Fruit fly (Drosophila melanogaster) whole organism, embryonic: ENCODE measurements around the gene Elp3.
A peak's percentile ranks its signal among the peaks of the same experiment; 100 is the strongest.

ENCODE experiments used
- Ada2b ChIP-seq: fragments of 200-800 bp; sonication (Bioruptor generic); IDR thresholded peaks from 2 replicates; pipeline ENCODE4 v1.3.6; 2022; ENCODE audit warnings: missing biosample characterization, missing genetic modification characterization
- Aef1 ChIP-seq: fragments of 200-800 bp; sonication (Bioruptor generic); IDR thresholded peaks from 3 replicates; pipeline ENCODE4 v1.3.6; 2022; ENCODE audit warnings: missing biosample characterization, missing genetic modification characterization
- Bgb ChIP-seq: fragments of 200-800 bp; sonication (Bioruptor generic); IDR thresholded peaks from 2 replicates; pipeline ENCODE4 v1.3.6; 2022; ENCODE audit warnings: missing biosample characterization, missing genetic modification characterization; ENCODE audit not compliant: partially characterized antibody
- CG10274 ChIP-seq: fragments of 200-800 bp; sonication (Bioruptor generic); optimal IDR thresholded peaks from 3 replicates; lab custom pipeline; 2017; ENCODE audit warnings: missing biosample characterization, mild to moderate bottlenecking, missing genetic modification characterization
- CG10366 ChIP-seq: fragments of 200-800 bp; sonication (Bioruptor generic); IDR thresholded peaks from 2 replicates; pipeline ENCODE4 v1.3.6; 2022; ENCODE audit warnings: missing biosample characterization, missing genetic modification characterization
- CG11093 ChIP-seq: fragments of 200-800 bp; sonication (Bioruptor generic); IDR thresholded peaks from 3 replicates; pipeline ENCODE4 v1.3.6; 2022; ENCODE audit warnings: missing biosample characterization, missing genetic modification characterization
- CG11247 ChIP-seq: fragments of 200-800 bp; sonication (Bioruptor generic); IDR thresholded peaks from 2 replicates; pipeline ENCODE4 v1.3.6; 2022; ENCODE audit warnings: missing biosample characterization, missing genetic modification characterization
- CG12071 ChIP-seq: fragments of 200-800 bp; sonication (Bioruptor generic); optimal IDR thresholded peaks from 3 replicates; lab custom pipeline; 2018; ENCODE audit warnings: missing biosample characterization, mild to moderate bottlenecking, missing genetic modification characterization
- CG1233 ChIP-seq: fragments of 200-800 bp; sonication (Bioruptor generic); optimal IDR thresholded peaks from 4 replicates; lab custom pipeline; 2018; ENCODE audit warnings: missing biosample characterization, mild to moderate bottlenecking, missing genetic modification characterization
- CG12744 ChIP-seq: fragments of 200-800 bp; sonication (Bioruptor generic); optimal IDR thresholded peaks from 2 replicates; lab custom pipeline; 2016; ENCODE audit warnings: missing biosample characterization, missing genetic modification characterization
- CG13296 ChIP-seq: fragments of 200-800 bp; sonication (Bioruptor generic); optimal IDR thresholded peaks from 3 replicates; lab custom pipeline; 2018; ENCODE audit warnings: missing biosample characterization, mild to moderate bottlenecking, missing genetic modification characterization
- CG13775 ChIP-seq: fragments of 200-800 bp; sonication (Bioruptor generic); optimal IDR thresholded peaks from 3 replicates; lab custom pipeline; 2017; ENCODE audit warnings: missing biosample characterization, mild to moderate bottlenecking, missing genetic modification characterization
- CG15514 ChIP-seq: fragments of 200-800 bp; sonication (Bioruptor generic); optimal IDR thresholded peaks from 3 replicates; lab custom pipeline; 2017; ENCODE audit warnings: missing biosample characterization, missing genetic modification characterization, mild to moderate bottlenecking, moderate library complexity, missing genetic modification reagents
- CG16813 ChIP-seq: fragments of 200-800 bp; sonication (Bioruptor generic); IDR thresholded peaks from 3 replicates; pipeline ENCODE4 v1.3.6; 2022; ENCODE audit warnings: missing biosample characterization, missing genetic modification characterization; ENCODE audit not compliant: partially characterized antibody
- CG16815 ChIP-seq: fragments of 200-800 bp; sonication (Bioruptor generic); optimal IDR thresholded peaks from 3 replicates; lab custom pipeline; 2017; ENCODE audit warnings: missing biosample characterization, mild to moderate bottlenecking, missing genetic modification characterization
- CG17912 ChIP-seq: fragments of 200-800 bp; sonication (Bioruptor generic); optimal IDR thresholded peaks from 2 replicates; lab custom pipeline; 2018; ENCODE audit warnings: missing biosample characterization, mild to moderate bottlenecking, missing genetic modification characterization
- CG1792 ChIP-seq: fragments of 200-800 bp; sonication (Bioruptor generic); optimal IDR thresholded peaks from 2 replicates; lab custom pipeline; 2016; ENCODE audit warnings: missing biosample characterization, missing genetic modification characterization
- CG2129 ChIP-seq: fragments of 200-800 bp; sonication (Bioruptor generic); IDR thresholded peaks from 2 replicates; pipeline ENCODE4 v1.3.6; 2022; ENCODE audit warnings: missing biosample characterization, missing genetic modification characterization; ENCODE audit not compliant: partially characterized antibody
- CG3163 ChIP-seq: fragments of 200-800 bp; sonication (Bioruptor generic); optimal IDR thresholded peaks from 3 replicates; lab custom pipeline; 2016; ENCODE audit warnings: missing biosample characterization, missing genetic modification characterization
- CG8765 ChIP-seq: fragments of 200-800 bp; sonication (Bioruptor generic); IDR thresholded peaks from 2 replicates; pipeline ENCODE4 v1.3.6; 2022; ENCODE audit warnings: missing biosample characterization, missing genetic modification characterization
- CG8924 ChIP-seq: fragments of 200-800 bp; optimal IDR thresholded peaks from 3 replicates; lab custom pipeline; 2019; ENCODE audit warnings: missing biosample characterization, mild to moderate bottlenecking, missing genetic modification characterization, moderate library complexity
- Dbx ChIP-seq: fragments of 200-800 bp; sonication (Bioruptor generic); IDR thresholded peaks from 3 replicates; pipeline ENCODE4 v1.3.6; 2022; ENCODE audit warnings: missing biosample characterization, missing genetic modification characterization
- ERR ChIP-seq: fragments of 200-800 bp; sonication (Bioruptor generic); optimal IDR thresholded peaks from 2 replicates; lab custom pipeline; 2016; ENCODE audit warnings: missing biosample characterization, missing genetic modification characterization
- H15 ChIP-seq: fragments of 200-800 bp; sonication (Bioruptor generic); IDR thresholded peaks from 3 replicates; pipeline ENCODE4 v1.3.6; 2022; ENCODE audit warnings: missing biosample characterization, missing genetic modification characterization
- Hmr ChIP-seq: fragments of 200-800 bp; sonication (Bioruptor generic); optimal IDR thresholded peaks from 3 replicates; lab custom pipeline; 2017; ENCODE audit warnings: mild to moderate bottlenecking, missing biosample characterization, missing genetic modification reagents, missing genetic modification characterization
- Nf-YB ChIP-seq: fragments of 200-800 bp; sonication (Bioruptor generic); optimal IDR thresholded peaks from 3 replicates; lab custom pipeline; 2019; ENCODE audit warnings: missing biosample characterization, mild to moderate bottlenecking, missing genetic modification characterization, moderate library complexity
- PHDP ChIP-seq: fragments of 200-800 bp; sonication (Bioruptor generic); optimal IDR thresholded peaks from 3 replicates; lab custom pipeline; 2018; ENCODE audit warnings: missing biosample characterization, mild to moderate bottlenecking, missing genetic modification characterization, moderate library complexity
- az2 ChIP-seq: fragments of 200-800 bp; sonication (Bioruptor generic); optimal IDR thresholded peaks from 3 replicates; lab custom pipeline; 2016; ENCODE audit warnings: missing biosample characterization, missing genetic modification characterization
- bowl ChIP-seq: fragments of 200-800 bp; sonication (Bioruptor generic); IDR thresholded peaks from 2 replicates; pipeline ENCODE4 v1.3.6; 2022; ENCODE audit warnings: missing biosample characterization, missing genetic modification characterization
- chn ChIP-seq: fragments of 200-800 bp; sonication (Bioruptor generic); optimal IDR thresholded peaks from 2 replicates; lab custom pipeline; 2016; ENCODE audit warnings: missing biosample characterization, missing genetic modification characterization
- disco-r ChIP-seq: fragments of 200-800 bp; sonication (Bioruptor generic); optimal IDR thresholded peaks from 2 replicates; lab custom pipeline; 2016; ENCODE audit warnings: missing biosample characterization, missing genetic modification characterization
- dmrt99B ChIP-seq: fragments of 200-800 bp; sonication (Bioruptor generic); optimal IDR thresholded peaks from 2 replicates; lab custom pipeline; 2018; ENCODE audit warnings: missing biosample characterization, mild to moderate bottlenecking, missing genetic modification characterization, moderate library complexity
- dysf ChIP-seq: fragments of 200-800 bp; sonication (Bioruptor generic); IDR thresholded peaks from 3 replicates; pipeline ENCODE4 v1.3.6; 2022; ENCODE audit warnings: missing biosample characterization, missing genetic modification characterization
- ewg ChIP-seq: fragments of 200-800 bp; sonication (Bioruptor generic); optimal IDR thresholded peaks from 3 replicates; lab custom pipeline; 2017; ENCODE audit warnings: mild to moderate bottlenecking, missing biosample characterization, missing genetic modification reagents, missing genetic modification characterization
- ftz-f1 ChIP-seq: fragments of 200-800 bp; sonication (Bioruptor generic); optimal IDR thresholded peaks from 2 replicates; lab custom pipeline; 2016; ENCODE audit warnings: missing biosample characterization, missing genetic modification characterization
- gfzf ChIP-seq: fragments of 200-800 bp; sonication (Bioruptor generic); optimal IDR thresholded peaks from 2 replicates; lab custom pipeline; 2016; ENCODE audit warnings: missing biosample characterization, mild to moderate bottlenecking, missing genetic modification characterization, moderate library complexity
- gt ChIP-seq: fragments of 200-800 bp; sonication (Bioruptor generic); IDR thresholded peaks from 2 replicates; pipeline ENCODE4 v1.3.6; 2022; ENCODE audit warnings: missing biosample characterization, missing genetic modification characterization
- hth ChIP-seq: fragments of >200 bp; optimal IDR thresholded peaks from 2 replicates; lab custom pipeline; 2017; ENCODE audit warnings: inconsistent platforms
- ind ChIP-seq: fragments of 200-800 bp; sonication (Bioruptor generic); optimal IDR thresholded peaks from 3 replicates; lab custom pipeline; 2016; ENCODE audit warnings: missing biosample characterization, missing genetic modification characterization
- kni ChIP-seq: fragments of 200-800 bp; sonication (Bioruptor generic); optimal IDR thresholded peaks from 3 replicates; lab custom pipeline; 2017; ENCODE audit warnings: mild to moderate bottlenecking, missing biosample characterization, missing genetic modification reagents, missing genetic modification characterization
- lab ChIP-seq: fragments of 200-800 bp; sonication (Bioruptor generic); optimal IDR thresholded peaks from 3 replicates; lab custom pipeline; 2017; ENCODE audit warnings: missing biosample characterization, missing genetic modification characterization, mild to moderate bottlenecking, moderate library complexity, missing genetic modification reagents
- pzg ChIP-seq: fragments of 200-800 bp; sonication (Bioruptor generic); optimal IDR thresholded peaks from 3 replicates; lab custom pipeline; 2018; ENCODE audit warnings: missing biosample characterization, mild to moderate bottlenecking, missing genetic modification characterization, moderate library complexity
- ranshi ChIP-seq: fragments of 200-800 bp; sonication (Bioruptor generic); IDR thresholded peaks from 2 replicates; pipeline ENCODE4 v1.3.6; 2022; ENCODE audit warnings: missing biosample characterization, missing genetic modification characterization
- sim ChIP-seq: fragments of 200-800 bp; sonication (Bioruptor generic); IDR thresholded peaks from 2 replicates; pipeline ENCODE4 v1.3.6; 2022; ENCODE audit warnings: missing biosample characterization, missing genetic modification characterization
- sima ChIP-seq: fragments of 200-800 bp; sonication (Bioruptor generic); optimal IDR thresholded peaks from 2 replicates; lab custom pipeline; 2016; ENCODE audit warnings: missing biosample characterization, missing genetic modification characterization
- sr ChIP-seq: fragments of 200-800 bp; sonication (Bioruptor generic); IDR thresholded peaks from 3 replicates; pipeline ENCODE4 v1.3.6; 2022; ENCODE audit warnings: missing biosample characterization, missing genetic modification characterization
- stwl ChIP-seq: fragments of 200-800 bp; sonication (Bioruptor generic); optimal IDR thresholded peaks from 3 replicates; lab custom pipeline; 2018; ENCODE audit warnings: missing biosample characterization, mild to moderate bottlenecking, missing genetic modification characterization, moderate library complexity
- toy ChIP-seq: fragments of 200-800 bp; sonication (Bioruptor generic); IDR thresholded peaks from 2 replicates; pipeline ENCODE4 v1.3.6; 2022; ENCODE audit warnings: missing biosample characterization, missing genetic modification characterization
- vnd ChIP-seq: fragments of 200-800 bp; sonication (Bioruptor generic); IDR thresholded peaks from 3 replicates; pipeline ENCODE4 v1.3.6; 2022; ENCODE audit warnings: missing biosample characterization, missing genetic modification characterization; ENCODE audit not compliant: partially characterized antibody

The Elp3 gene

DNA sequence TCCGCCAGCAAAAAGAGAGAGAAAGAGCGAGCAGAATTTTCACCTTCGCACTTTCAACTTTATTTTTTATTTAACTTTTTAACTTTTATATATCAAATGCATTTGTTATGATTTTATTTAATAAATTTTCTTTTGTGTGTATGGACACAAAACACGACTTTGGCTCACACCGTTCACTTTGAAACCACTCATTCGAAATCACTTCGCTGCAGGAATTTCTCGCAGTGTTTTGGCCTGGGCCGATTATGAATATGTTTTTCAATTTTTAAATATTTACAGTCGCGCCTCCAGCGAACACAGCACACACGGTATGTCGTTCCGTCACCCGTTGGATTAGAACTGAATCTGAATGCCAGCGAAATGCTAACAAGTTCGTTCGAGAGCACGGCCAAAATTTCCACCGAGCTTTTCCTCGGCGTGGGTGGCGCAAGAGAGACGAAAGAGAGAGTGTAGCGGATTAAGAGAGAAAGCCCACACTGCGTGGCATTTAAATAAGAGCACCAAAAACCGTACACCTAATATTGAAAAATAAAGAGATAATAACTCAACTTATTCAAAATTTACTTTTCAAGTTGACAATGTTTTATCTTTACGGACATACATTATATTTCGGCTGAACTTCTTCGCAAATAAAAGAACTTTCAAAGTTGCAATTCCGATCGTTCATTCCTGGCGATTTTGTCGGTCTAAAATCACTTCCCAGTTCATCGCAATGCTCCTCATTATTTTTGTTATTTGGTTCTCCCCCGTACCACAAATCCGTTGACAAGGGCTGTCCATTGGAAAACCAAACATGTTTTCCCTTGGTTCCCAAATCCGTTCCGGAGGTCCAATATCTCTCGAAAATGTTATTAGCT, 3.4 kb upstream of the Elp3 start, which contains the start of gene CG15431 (continued):
- TF ChIP-seq CG3163 (GFP tag; lab: Kevin White, UChicago) (peak; percentile 96), sim (GFP tag; lab: Robert Waterston, UW) (no peak), CG12071 (GFP tag; lab: Kevin White, UChicago) (peak; percentile 43), CG16815 (GFP tag; lab: Kevin White, UChicago) (no peak), sima (no peak), CG13296 (GFP tag; lab: Kevin White, UChicago) (peak; percentile 48), CG8924 (tag; lab: Kevin White, UChicago) (peak; percentile 56), CG1792 (GFP tag; lab: Kevin White, UChicago) (no peak), CG1233 (GFP tag; lab: Kevin White, UChicago) (peak; percentile 30), bowl (GFP tag; lab: Robert Waterston, UW) (no peak), Bgb (peak; percentile 49; the same call in 1 of the 2 replicates), ind (GFP tag; lab: Kevin White, UChicago) (peak; percentile 50), stwl (tag; lab: Kevin White, UChicago) (no peak), CG10274 (GFP tag; lab: Kevin White, UChicago) (peak; percentile 21), dysf (GFP tag; lab: Robert Waterston, UW) (peak; percentile 70), dmrt99B (tag; lab: Kevin White, UChicago) (peak; percentile 73), disco-r (GFP tag; lab: Kevin White, UChicago) (no peak), Nf-YB (GFP tag; lab: Kevin White, UChicago) (no peak), gt (GFP tag; lab: Robert Waterston, UW) (no peak), gfzf (GFP tag; lab: Kevin White, UChicago) (no peak), CG16813 (GFP tag; lab: Robert Waterston, UW) (no peak), kni (GFP tag; lab: Kevin White, UChicago) (no peak), CG12744 (GFP tag; lab: Kevin White, UChicago) (peak; percentile 25), CG17912 (GFP tag; lab: Kevin White, UChicago) (no peak), CG11093 (GFP tag; lab: Robert Waterston, UW) (0 out of 3 replicates have a peak, but pooled peaks have one; percentile 21), ranshi (GFP tag; lab: Robert Waterston, UW) (no peak; the same call in 1 of the 2 replicates), sr (GFP tag; lab: Robert Waterston, UW) (peak; percentile 94), H15 (GFP tag; lab: Robert Waterston, UW) (peak; percentile 65; the same call in 2 of the 3 replicates), vnd (GFP tag; lab: Robert Waterston, UW) (no peak), CG10366 (GFP tag; lab: Robert Waterston, UW) (peak; percentile 62), ewg (GFP tag; lab: Kevin White, UChicago) (peak; percentile 65), Ada2b (peak; percentile 55; the same call in 1 of the 2 replicates), ftz-f1 (GFP tag; lab: Kevin White, UChicago) (peak; percentile 5), Aef1 (peak; percentile 46; the same call in 2 of the 3 replicates), az2 (GFP tag; lab: Kevin White, UChicago) (peak; percentile 52), chn (GFP tag; lab: Kevin White, UChicago) (peak; percentile 14), hth (lab: Kevin White, UChicago) (no peak), PHDP (tag; lab: Kevin White, UChicago) (peak; percentile 64), CG13775 (GFP tag; lab: Kevin White, UChicago) (peak; percentile 36), CG15514 (peak; percentile 69), toy (no peak), pzg (no peak), Hmr (GFP tag; lab: Kevin White, UChicago) (peak; percentile 75), ERR (GFP tag; lab: Kevin White, UChicago) (no peak), lab (GFP tag; lab: Kevin White, UChicago) (peak; percentile 82), CG8765 (GFP tag; lab: Robert Waterston, UW) (no peak), CG2129 (no peak), Dbx (GFP tag; lab: Robert Waterston, UW) (peak; percentile 77; the same call in 2 of the 3 replicates), CG11247 (GFP tag; lab: Robert Waterston, UW) (peak; percentile 58)
